Worm (Caenorhabditis elegans) whole organism, L2 larva: ENCODE measurements around the gene col-181.

Source experiments
- F13H6.1 ChIP-seq: sonication (generic microtip); optimal IDR thresholded peaks from 2 replicates; lab custom pipeline; 2016; ENCODE audit warnings: missing genetic modification characterization, missing compliant biosample characterization
- ceh-16 ChIP-seq: fragments of 150-350 bp; optimal IDR thresholded peaks from 2 replicates; lab custom pipeline; 2014; ENCODE audit warnings: missing biosample characterization, missing genetic modification characterization
- snpc-4 ChIP-seq: fragments of 150-350 bp; optimal IDR thresholded peaks from 2 replicates; lab custom pipeline; 2014; ENCODE audit warnings: missing biosample characterization, missing genetic modification characterization

- TF ChIP-seq F13H6.1 (tag; lab: Kevin White, UChicago), result no peak
- TF ChIP-seq ceh-16 (tag; lab: Kevin White, UChicago), result no peak
- TF ChIP-seq snpc-4 (tag; lab: Kevin White, UChicago), result no peak
Measured at ce11 chrX:12103712-12104111, 1.0 kb upstream of the col-181 start, which contains the start of gene W03G11.3.
